Worm (Caenorhabditis elegans) whole organism, L2 larva: ENCODE data around the gene F01E11.3.

Experiments
- C34F6.9 ChIP-seq: fragments of 150-350 bp; optimal IDR thresholded peaks from 2 replicates; lab custom pipeline; 2014; ENCODE audit warnings: missing biosample characterization, missing genetic modification characterization
- F13H6.1 ChIP-seq: sonication (generic microtip); optimal IDR thresholded peaks from 2 replicates; lab custom pipeline; 2016; ENCODE audit warnings: missing genetic modification characterization, missing compliant biosample characterization
- R02D3.7 ChIP-seq: fragments of 150-350 bp; optimal IDR thresholded peaks from 2 replicates; lab custom pipeline; 2014; ENCODE audit warnings: missing biosample characterization, missing genetic modification characterization
- Y55F3AM.14 ChIP-seq: fragments of 200-800 bp; sonication (Bioruptor generic); optimal IDR thresholded peaks from 2 replicates; lab custom pipeline; 2018; ENCODE audit warnings: mild to moderate bottlenecking, missing genetic modification characterization, missing compliant biosample characterization
- ZK546.5 ChIP-seq: sonication (generic microtip); optimal IDR thresholded peaks from 2 replicates; lab custom pipeline; 2017; ENCODE audit warnings: missing biosample characterization, missing genetic modification characterization
- aly-2 ChIP-seq: fragments of 150-350 bp; optimal IDR thresholded peaks from 2 replicates; lab custom pipeline; 2014; ENCODE audit warnings: missing biosample characterization, missing genetic modification characterization
- blmp-1 ChIP-seq: sonication (generic microtip); optimal IDR thresholded peaks from 2 replicates; lab custom pipeline; 2017; ENCODE audit warnings: missing genetic modification characterization, mild to moderate bottlenecking, missing compliant biosample characterization, antibody characterized with exemption, moderate library complexity; ENCODE audit not compliant: insufficient read depth
- crh-2 ChIP-seq: sonication (generic microtip); optimal IDR thresholded peaks from 2 replicates; lab custom pipeline; 2017; ENCODE audit warnings: missing biosample characterization, missing genetic modification characterization
- dmd-4 ChIP-seq: sonication (generic microtip); optimal IDR thresholded peaks from 2 replicates; lab custom pipeline; 2017; ENCODE audit warnings: missing biosample characterization, missing genetic modification characterization
- egl-27 ChIP-seq: sonication (generic microtip); optimal IDR thresholded peaks from 3 replicates; lab custom pipeline; 2017; ENCODE audit warnings: missing biosample characterization, missing genetic modification reagents, missing genetic modification characterization
- elt-3 ChIP-seq: sonication (generic microtip); optimal IDR thresholded peaks from 2 replicates; lab custom pipeline; 2017; ENCODE audit warnings: missing biosample characterization, missing genetic modification characterization
- fos-1 ChIP-seq: fragments of 150-350 bp; optimal IDR thresholded peaks from 2 replicates; lab custom pipeline; 2014; ENCODE audit warnings: missing biosample characterization, missing genetic modification characterization
- gmeb-1 ChIP-seq: fragments of 150-350 bp; optimal IDR thresholded peaks from 2 replicates; lab custom pipeline; 2014; ENCODE audit warnings: missing biosample characterization, missing genetic modification characterization
- lin-11 ChIP-seq: fragments of 150-350 bp; sonication (generic microtip); optimal IDR thresholded peaks from 2 replicates; lab custom pipeline; 2014; ENCODE audit warnings: missing biosample characterization, missing genetic modification characterization, inconsistent platforms, mixed read lengths
- lin-13 ChIP-seq: fragments of 150-350 bp; optimal IDR thresholded peaks from 2 replicates; lab custom pipeline; 2014; ENCODE audit warnings: missing biosample characterization, missing genetic modification reagents, missing genetic modification characterization
- lin-39 ChIP-seq: fragments of 150-350 bp; optimal IDR thresholded peaks from 2 replicates; lab custom pipeline; 2014; ENCODE audit warnings: missing biosample characterization, missing genetic modification reagents, missing genetic modification characterization
- lsy-2 ChIP-seq, 2 experiments: fragments of 150-350 bp in 1 of 2; sonication (generic microtip) in 1 of 2; optimal IDR thresholded peaks; 2 replicates each; lab custom pipeline; 2014 to 2017; ENCODE audit warnings: missing biosample characterization in 2 of 2, missing genetic modification characterization in 2 of 2
- mab-5 ChIP-seq: fragments of 150-350 bp; optimal IDR thresholded peaks from 2 replicates; lab custom pipeline; 2014; ENCODE audit warnings: missing biosample characterization, missing genetic modification characterization
- mbf-1 ChIP-seq: sonication (generic microtip); optimal IDR thresholded peaks from 2 replicates; lab custom pipeline; 2017; ENCODE audit warnings: missing biosample characterization, missing genetic modification characterization
- mdl-1 ChIP-seq, 2 experiments: fragments of 150-350 bp in 1 of 2; sonication (generic microtip) in 1 of 2; optimal IDR thresholded peaks; 2 replicates each; lab custom pipeline; 2017; ENCODE audit warnings: missing biosample characterization in 2 of 2, missing genetic modification characterization in 2 of 2
- nhr-129 ChIP-seq: fragments of 150-350 bp; optimal IDR thresholded peaks from 2 replicates; lab custom pipeline; 2014; ENCODE audit warnings: missing biosample characterization, missing genetic modification characterization
- nhr-25 ChIP-seq: fragments of 150-350 bp; sonication (generic microtip); optimal IDR thresholded peaks from 3 replicates; lab custom pipeline; 2014; ENCODE audit warnings: missing biosample characterization, missing genetic modification characterization
- nhr-6 ChIP-seq: fragments of 150-350 bp; optimal IDR thresholded peaks from 2 replicates; lab custom pipeline; 2014; ENCODE audit warnings: missing biosample characterization, missing genetic modification characterization
- nhr-77 ChIP-seq: fragments of 150-350 bp; optimal IDR thresholded peaks from 2 replicates; lab custom pipeline; 2014; ENCODE audit warnings: missing biosample characterization, missing genetic modification characterization
- peb-1 ChIP-seq: fragments of 150-350 bp; optimal IDR thresholded peaks from 2 replicates; lab custom pipeline; 2014; ENCODE audit warnings: missing biosample characterization, missing genetic modification characterization
- skn-1 ChIP-seq: sonication (generic microtip); optimal IDR thresholded peaks from 2 replicates; lab custom pipeline; 2017; ENCODE audit warnings: missing biosample characterization, missing genetic modification characterization
- sma-3 ChIP-seq: sonication (generic microtip); optimal IDR thresholded peaks from 2 replicates; lab custom pipeline; 2016; ENCODE audit warnings: missing genetic modification reagents, missing genetic modification characterization, missing compliant biosample characterization
- sma-9 ChIP-seq, 2 experiments: fragments of 150-350 bp in 1 of 2; sonication (generic microtip) in 1 of 2; optimal IDR thresholded peaks; 2 replicates each; lab custom pipeline; 2014 to 2016; ENCODE audit warnings: missing genetic modification characterization in 2 of 2, mild to moderate bottlenecking in 1 of 2, missing biosample characterization in 1 of 2, missing compliant biosample characterization in 1 of 2, missing genetic modification reagents in 1 of 2, moderate library complexity in 1 of 2
- snpc-4 ChIP-seq: fragments of 150-350 bp; optimal IDR thresholded peaks from 2 replicates; lab custom pipeline; 2014; ENCODE audit warnings: missing biosample characterization, missing genetic modification characterization
- unc-39 ChIP-seq: fragments of 150-350 bp; optimal IDR thresholded peaks from 2 replicates; lab custom pipeline; 2014; ENCODE audit warnings: missing biosample characterization, missing genetic modification characterization
- unc-55 ChIP-seq: fragments of 150-350 bp; sonication (generic microtip); optimal IDR thresholded peaks from 3 replicates; lab custom pipeline; 2014; ENCODE audit warnings: missing biosample characterization, missing genetic modification reagents, missing genetic modification characterization
- unc-62 ChIP-seq: fragments of 150-350 bp; optimal IDR thresholded peaks from 2 replicates; lab custom pipeline; 2014; ENCODE audit warnings: missing biosample characterization, missing genetic modification reagents, missing genetic modification characterization
- zag-1 ChIP-seq: fragments of 150-350 bp; optimal IDR thresholded peaks from 2 replicates; lab custom pipeline; 2014; ENCODE audit warnings: missing biosample characterization, missing genetic modification characterization
- ztf-1 ChIP-seq: fragments of 200-800 bp; sonication (Bioruptor generic); conservative IDR thresholded peaks from 2 replicates; pipeline ENCODE4 v1.3.6; 2022; ENCODE audit warnings: missing genetic modification characterization, missing compliant biosample characterization
- ztf-11 ChIP-seq: sonication (generic microtip); optimal IDR thresholded peaks from 2 replicates; lab custom pipeline; 2017; ENCODE audit warnings: missing biosample characterization, missing genetic modification characterization

Gene F01E11.3

DNA sequence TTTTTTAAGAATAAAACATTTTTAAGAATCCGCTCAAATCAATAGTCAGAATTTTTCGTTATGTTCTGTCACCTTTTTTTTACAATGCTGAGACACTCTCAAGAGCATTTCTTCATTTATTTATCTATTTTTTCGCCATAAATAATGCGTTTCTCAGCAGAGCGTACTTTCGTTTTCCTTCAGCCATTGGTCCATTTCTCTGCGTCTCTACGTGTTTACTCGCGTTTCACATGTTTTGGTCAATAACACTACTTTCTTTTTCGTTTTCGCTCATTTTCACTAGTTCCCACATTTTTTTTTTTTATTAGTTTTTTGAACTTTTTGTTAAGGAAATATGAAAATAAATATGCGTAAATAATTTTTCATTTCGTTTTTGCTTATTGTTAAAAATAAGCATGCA lies 32.7 kb upstream of the F01E11.3 start:
- TF ChIP-seq unc-39 (no peak), C34F6.9 (tag; lab: Kevin White, UChicago) (peak; percentile 80), ztf-1 (GFP tag; lab: Robert Waterston, UW) (no peak), nhr-6 (tag; lab: Kevin White, UChicago) (no peak), nhr-77 (tag; lab: Kevin White, UChicago) (no peak), nhr-129 (tag; lab: Kevin White, UChicago) (peak; percentile 58), mab-5 (tag; lab: Kevin White, UChicago) (peak; percentile 5), egl-27 (tag; lab: Kevin White, UChicago) (no peak), fos-1 (peak; percentile 63), lin-11 (tag; lab: Kevin White, UChicago) (no peak), lsy-2 (tag; optimal IDR thresholded peaks at IDR 0.05; lab: Kevin White, UChicago) (peak in 1 of 2 experiments; percentile 70), ZK546.5 (no peak), F13H6.1 (tag; lab: Kevin White, UChicago) (peak; percentile 9), blmp-1 (tag; lab: Kevin White, UChicago) (peak; percentile 98), sma-9 (GFP tag; optimal IDR thresholded peaks at IDR 0.05; lab: Kevin White, UChicago) (peak; percentile 53), sma-9 (tag; optimal IDR thresholded peaks at IDR 0.05; lab: Kevin White, UChicago) (no peak), elt-3 (tag; lab: Kevin White, UChicago) (no peak), unc-55 (peak; percentile 84), mdl-1 (tag; optimal IDR thresholded peaks at IDR 0.05; lab: Kevin White, UChicago) (no peak), crh-2 (tag; lab: Kevin White, UChicago) (peak; percentile 63), snpc-4 (tag; lab: Kevin White, UChicago) (no peak)

DNA sequence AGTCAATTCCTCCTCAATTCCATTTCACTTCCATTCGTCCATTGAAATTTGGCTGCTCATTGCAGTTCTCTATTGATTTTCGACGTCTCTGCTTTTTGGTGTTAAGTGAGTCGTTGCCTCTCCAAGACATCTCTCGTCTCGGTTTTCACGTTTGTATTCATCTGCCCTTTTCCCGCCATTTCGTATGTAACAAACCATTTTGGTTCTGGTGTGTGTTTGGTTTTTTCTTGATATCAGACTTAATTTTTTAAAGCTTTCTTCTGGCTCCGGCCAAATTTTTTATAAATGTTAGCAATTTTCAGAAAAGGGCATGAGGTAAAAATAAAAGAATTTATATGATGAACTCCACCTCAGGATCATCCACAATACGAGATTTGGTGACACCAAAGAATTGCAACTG lies 31.7 kb upstream of the F01E11.3 start, which contains the start of gene C16E9.2:
C16E9.2 (plus strand) TSS at position 301 of the 400 bp plus-strand sequence.
- TF ChIP-seq lsy-2 (tag; optimal IDR thresholded peaks at IDR 0.05; lab: Kevin White, UChicago), result no peak
- TF ChIP-seq C34F6.9 (tag; lab: Kevin White, UChicago), result no peak
- no peak for TF ChIP-seq blmp-1 (tag; lab: Kevin White, UChicago)
- TF ChIP-seq mbf-1 (tag; lab: Kevin White, UChicago), result no peak
- TF ChIP-seq nhr-25 (tag; lab: Kevin White, UChicago), result no peak
- TF ChIP-seq nhr-129 (tag; lab: Kevin White, UChicago), result no peak
- TF ChIP-seq sma-3, result no peak
- TF ChIP-seq unc-39, result no peak
- no peak for TF ChIP-seq ztf-11
- TF ChIP-seq aly-2 (tag; lab: Kevin White, UChicago), result no peak
- TF ChIP-seq unc-55, result no peak
- no peak for TF ChIP-seq lin-13 (GFP tag; lab: Kevin White, UChicago)
- TF ChIP-seq ZK546.5, result no peak
- no peak for TF ChIP-seq mdl-1 (tag; optimal IDR thresholded peaks at IDR 0.05; lab: Kevin White, UChicago)
- no peak for TF ChIP-seq Y55F3AM.14
- no peak for TF ChIP-seq gmeb-1 (tag; lab: Kevin White, UChicago)
- no peak for TF ChIP-seq R02D3.7 (tag; lab: Kevin White, UChicago)
- TF ChIP-seq skn-1 (tag; lab: Kevin White, UChicago), result no peak
- no peak for TF ChIP-seq lin-11 (tag; lab: Kevin White, UChicago)

ce11 chrX:6937742-6938141 lies 29.4 kb upstream of the F01E11.3 start:
- TF ChIP-seq F13H6.1 (tag; lab: Kevin White, UChicago) (no peak), lin-39 (tag; lab: Kevin White, UChicago) (no peak), sma-3 (no peak), peb-1 (tag; lab: Kevin White, UChicago) (no peak), egl-27 (tag; lab: Kevin White, UChicago) (no peak), nhr-6 (tag; lab: Kevin White, UChicago) (no peak), nhr-25 (tag; lab: Kevin White, UChicago) (no peak), unc-62 (GFP tag; lab: Kevin White, UChicago) (no peak), elt-3 (tag; lab: Kevin White, UChicago) (no peak)

DNA sequence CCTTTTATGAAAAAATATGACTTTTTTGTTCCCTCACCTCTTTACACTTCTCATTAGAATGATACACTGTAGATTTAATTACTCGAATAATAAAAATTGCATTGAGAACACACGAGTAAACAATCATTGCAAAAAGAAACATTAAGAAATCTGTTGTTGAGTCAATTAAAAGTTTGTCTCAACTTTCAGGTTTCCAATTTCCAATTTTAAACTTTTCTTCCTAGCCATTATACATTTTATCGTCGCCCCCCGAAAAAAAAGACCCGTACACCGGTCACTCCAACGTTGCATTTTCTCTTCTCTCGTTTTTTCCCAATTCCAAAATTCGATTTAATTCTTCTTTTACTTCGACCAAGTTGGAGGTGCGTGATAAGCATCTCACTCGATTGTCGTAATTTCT lies 27.2 kb upstream of the F01E11.3 start, which contains the start of gene C16E9.1:
C16E9.1 (plus strand) TSS at position 301 of the 400 bp plus-strand sequence.
- TF ChIP-seq lin-39 (tag; lab: Kevin White, UChicago) (no peak), dmd-4 (tag; lab: Kevin White, UChicago) (no peak), zag-1 (tag; lab: Kevin White, UChicago) (no peak)
